Comparison of ENCODE assay signal across 4 worm cellular contexts in the genomic region with DNA sequence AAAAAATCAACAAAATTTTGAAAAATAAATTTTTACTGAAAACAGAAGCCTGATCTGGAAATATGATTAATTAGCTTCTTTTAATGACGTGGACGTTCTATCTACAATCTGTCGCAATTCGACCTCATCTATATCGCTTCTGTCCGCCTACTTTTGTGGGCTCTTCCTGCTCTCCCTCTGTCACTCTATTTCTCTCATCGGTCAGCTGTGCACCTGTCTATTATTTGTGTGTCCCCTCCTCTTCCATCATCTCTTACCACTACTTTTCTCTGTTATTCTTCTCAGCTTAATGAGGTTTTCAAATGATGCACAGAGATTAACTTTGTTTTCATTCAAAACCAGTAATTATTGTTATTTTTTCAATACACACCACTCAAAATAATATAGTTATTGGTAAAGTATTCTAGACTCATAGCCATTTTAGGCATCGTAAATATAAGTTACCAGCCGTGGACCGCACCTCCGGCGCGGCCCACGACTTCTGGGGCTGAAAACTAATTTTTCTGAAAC.
TF ChIP-seq lines count a peak whose summit lies in the region.

No protein-coding gene starts in this region.

TF ChIP-seq in whole organism, L1 larva, 84 proteins besides CTCF, POLR2A, EP300 and RAD21:
- TF ChIP-seq snpc-4 (tag; optimal IDR thresholded peaks at IDR 0.05; lab: Kevin White, UChicago): no peak
- TF ChIP-seq dsc-1 (tag; optimal IDR thresholded peaks at IDR 0.05; lab: Kevin White, UChicago): peak; percentile 36
- TF ChIP-seq skn-1 (tag; optimal IDR thresholded peaks at IDR 0.05; lab: Kevin White, UChicago): no peak
- TF ChIP-seq lir-3 (tag; optimal IDR thresholded peaks at IDR 0.05; lab: Kevin White, UChicago; ENCODE audit: poor library complexity): no peak
- TF ChIP-seq lin-15B (tag; optimal IDR thresholded peaks at IDR 0.05; lab: Kevin White, UChicago): no peak
- TF ChIP-seq C04F5.9 (tag; optimal IDR thresholded peaks at IDR 0.05; lab: Kevin White, UChicago): no peak
- no peak for TF ChIP-seq zip-4 (GFP tag; optimal IDR thresholded peaks at IDR 0.05; lab: Kevin White, UChicago)
- no peak for TF ChIP-seq lin-13 (GFP tag; optimal IDR thresholded peaks at IDR 0.05; lab: Kevin White, UChicago)
TF ChIP-seq in whole organism, L1 larva: peak in this region for 1.

TF ChIP-seq in whole organism, late embryonic, 69 proteins besides CTCF, POLR2A, EP300 and RAD21:
- TF ChIP-seq pqm-1 (tag; optimal IDR thresholded peaks at IDR 0.05; lab: Kevin White, UChicago): no peak
- TF ChIP-seq odd-2 (tag; optimal IDR thresholded peaks at IDR 0.05; lab: Kevin White, UChicago): no peak
- TF ChIP-seq unc-42 (tag; optimal IDR thresholded peaks at IDR 0.05; lab: Kevin White, UChicago): peak; percentile 29
- TF ChIP-seq F13H6.1 (tag; optimal IDR thresholded peaks at IDR 0.05; lab: Kevin White, UChicago): no peak

TF ChIP-seq in whole organism, midembryonic, 9 proteins besides CTCF, POLR2A, EP300 and RAD21:
- TF ChIP-seq flt-1 (GFP tag; IDR thresholded peaks at IDR 0.05; lab: Robert Waterston, UW) (no peak), tab-1 (GFP tag; IDR thresholded peaks at IDR 0.05; lab: Robert Waterston, UW) (0 out of 2 replicates have a peak, but pooled peaks have one; percentile 66), ztf-29 (GFP tag; IDR thresholded peaks at IDR 0.05; lab: Robert Waterston, UW) (no peak), cog-1 (tag; optimal IDR thresholded peaks at IDR 0.05; lab: Kevin White, UChicago) (no peak), ztf-23 (GFP tag; IDR thresholded peaks at IDR 0.05; lab: Robert Waterston, UW) (no peak), klf-2 (GFP tag; conservative IDR thresholded peaks at IDR 0.05; lab: Robert Waterston, UW) (no peak), med-1 (GFP tag; optimal IDR thresholded peaks at IDR 0.05; lab: Kevin White, UChicago; ENCODE audit: insufficient read depth) (no peak)
TF ChIP-seq in whole organism, midembryonic: peak in this region for 1.

TF ChIP-seq in whole organism, mixed stage, embryonic, 35 proteins besides CTCF, POLR2A, EP300 and RAD21:
- TF ChIP-seq bed-3 (GFP tag; optimal IDR thresholded peaks at IDR 0.05; lab: Kevin White, UChicago) (no peak), elt-1 (tag; optimal IDR thresholded peaks at IDR 0.05; lab: Kevin White, UChicago; ENCODE audit: borderline replicate concordance, insufficient read depth) (no peak), lin-13 (tag; optimal IDR thresholded peaks at IDR 0.05; lab: Kevin White, UChicago) (no peak), mab-5 (tag; optimal IDR thresholded peaks at IDR 0.05; lab: Kevin White, UChicago) (no peak), unc-62 (GFP tag; optimal IDR thresholded peaks at IDR 0.05; lab: Kevin White, UChicago) (peak; percentile 84), lin-32 (GFP tag; optimal IDR thresholded peaks at IDR 0.05; lab: Kevin White, UChicago) (no peak), ceh-83 (GFP tag; optimal IDR thresholded peaks at IDR 0.05; lab: Kevin White, UChicago) (no peak), blmp-1 (tag; optimal IDR thresholded peaks at IDR 0.05; lab: Kevin White, UChicago) (no peak), mep-1 (tag; optimal IDR thresholded peaks at IDR 0.05; lab: Kevin White, UChicago) (no peak), sem-2 (GFP tag; optimal IDR thresholded peaks at IDR 0.05; lab: Kevin White, UChicago) (no peak), unc-120 (tag; optimal IDR thresholded peaks at IDR 0.05; lab: Kevin White, UChicago; ENCODE audit: poor library complexity, severe bottlenecking) (peak; percentile 37), sptf-1 (tag; optimal IDR thresholded peaks at IDR 0.05; lab: Kevin White, UChicago) (no peak), elt-3 (tag; optimal IDR thresholded peaks at IDR 0.05; lab: Kevin White, UChicago) (no peak), ham-2 (GFP tag; optimal IDR thresholded peaks at IDR 0.05; lab: Kevin White, UChicago) (no peak), snpc-4 (tag; optimal IDR thresholded peaks at IDR 0.05; lab: Kevin White, UChicago) (no peak), unc-39 (tag; optimal IDR thresholded peaks at IDR 0.05; lab: Kevin White, UChicago) (no peak), hlh-1 (tag; optimal IDR thresholded peaks at IDR 0.05; lab: Kevin White, UChicago) (peak; percentile 97), ces-1 (GFP tag; optimal IDR thresholded peaks at IDR 0.05; lab: Kevin White, UChicago) (peak; percentile 58), nhr-28 (tag; optimal IDR thresholded peaks at IDR 0.05; lab: Kevin White, UChicago) (no peak), nhr-76 (tag; optimal IDR thresholded peaks at IDR 0.05; lab: Kevin White, UChicago) (no peak)
